Fruit fly (Drosophila melanogaster) whole organism: ENCODE measurements around the gene alpha-Man-Ia.

Experiments used
- CG8478 ChIP-seq: fragments of >200 bp; optimal IDR thresholded peaks from 2 replicates; lab custom pipeline; 2018; ENCODE audit warnings: inconsistent platforms
- Dll ChIP-seq: fragments of >200 bp; optimal IDR thresholded peaks from 2 replicates; lab custom pipeline; 2017
- EcR ChIP-seq, 2 experiments: fragments of >200 bp; optimal IDR thresholded peaks; 2 replicates each; lab custom pipeline; 2017; ENCODE audit warnings: missing biosample characterization in 2 of 2, missing genetic modification characterization in 2 of 2, missing genetic modification reagents in 2 of 2
- pan ChIP-seq: fragments of >200 bp; optimal IDR thresholded peaks from 2 replicates; lab custom pipeline; 2017
- psq ChIP-seq: fragments of >200 bp; optimal IDR thresholded peaks from 2 replicates; lab custom pipeline; 2017
- usp ChIP-seq: fragments of >200 bp; optimal IDR thresholded peaks from 2 replicates; lab custom pipeline; 2017; ENCODE audit warnings: missing biosample characterization, missing genetic modification characterization, mixed read lengths

DNA sequence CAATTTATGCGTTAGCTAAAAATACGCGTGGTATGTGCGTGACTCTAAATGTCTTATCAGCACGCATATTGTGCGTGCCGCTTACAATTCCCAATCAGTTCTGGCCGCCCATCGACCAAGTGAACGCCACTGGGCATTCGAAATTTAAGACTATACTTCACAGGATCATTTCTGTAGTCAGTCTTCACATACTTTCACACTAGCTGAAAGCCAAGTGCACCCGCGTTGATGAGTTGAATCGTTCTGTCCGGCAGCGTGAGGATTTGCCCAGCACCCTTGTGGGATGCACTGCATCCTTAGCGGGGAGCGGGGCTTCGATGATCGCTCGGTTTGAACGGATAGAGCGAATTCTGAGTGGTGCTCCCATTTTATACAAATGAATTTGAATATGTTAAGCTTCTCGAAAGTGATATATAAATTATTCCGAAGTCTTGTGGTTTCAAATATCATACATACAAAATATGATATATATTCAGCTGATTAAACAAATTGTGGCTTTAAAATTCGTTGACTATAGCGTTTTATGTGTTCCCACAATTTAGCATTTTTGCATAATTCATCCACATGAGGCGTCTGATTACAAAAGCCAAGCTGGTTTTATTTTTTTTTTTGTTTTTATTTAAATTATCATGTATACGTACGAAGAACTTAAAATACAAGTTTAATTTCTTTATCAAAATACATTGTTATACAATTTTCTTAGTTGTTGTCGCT, 22.4 kb upstream of the alpha-Man-Ia start:
- TF ChIP-seq EcR (GFP tag; optimal IDR thresholded peaks at IDR 0.05; lab: Kevin White, UChicago) (no peak), CG8478 (lab: Kevin White, UChicago) (no peak), usp (GFP tag; lab: Kevin White, UChicago) (no peak), psq (no peak), pan (lab: Kevin White, UChicago) (no peak), Dll (no peak)
